Worm (Caenorhabditis elegans) whole organism, late embryonic: ENCODE data around the gene exc-7.
A peak's percentile ranks its signal among the peaks of the same experiment; 100 is the strongest.

ENCODE experiments used
- F13H6.1 ChIP-seq: sonication (generic microtip); optimal IDR thresholded peaks from 2 replicates; lab custom pipeline; 2016; ENCODE audit warnings: missing genetic modification characterization, missing compliant biosample characterization
- K09A11.1 ChIP-seq: sonication (generic microtip); optimal IDR thresholded peaks from 2 replicates; lab custom pipeline; 2017; ENCODE audit warnings: antibody characterized with exemption, mild to moderate bottlenecking, missing genetic modification characterization, missing compliant biosample characterization; ENCODE audit not compliant: insufficient read depth
- ceh-24 ChIP-seq: sonication (generic microtip); optimal IDR thresholded peaks from 2 replicates; lab custom pipeline; 2016; ENCODE audit warnings: mild to moderate bottlenecking, missing genetic modification characterization, missing compliant biosample characterization
- ceh-30 ChIP-seq: fragments of 150-350 bp; optimal IDR thresholded peaks from 2 replicates; lab custom pipeline; 2014; ENCODE audit warnings: missing biosample characterization, missing genetic modification characterization
- ceh-31 ChIP-seq: sonication (generic microtip); optimal IDR thresholded peaks from 2 replicates; lab custom pipeline; 2016; ENCODE audit warnings: missing genetic modification characterization, missing compliant biosample characterization
- ceh-48 ChIP-seq: sonication (generic microtip); optimal IDR thresholded peaks from 2 replicates; lab custom pipeline; 2016; ENCODE audit warnings: missing genetic modification characterization, inconsistent platforms, missing compliant biosample characterization
- ceh-6 ChIP-seq: fragments of 200-800 bp; sonication (Bioruptor generic); optimal IDR thresholded peaks from 2 replicates; lab custom pipeline; 2018; ENCODE audit warnings: mild to moderate bottlenecking, missing genetic modification characterization, missing compliant biosample characterization
- che-1 ChIP-seq: sonication (generic microtip); optimal IDR thresholded peaks from 2 replicates; lab custom pipeline; 2016; ENCODE audit warnings: mild to moderate bottlenecking, missing genetic modification characterization, missing compliant biosample characterization
- elt-2 ChIP-seq: sonication (generic microtip); optimal IDR thresholded peaks from 2 replicates; lab custom pipeline; 2016; ENCODE audit warnings: missing genetic modification reagents, missing genetic modification characterization, missing compliant biosample characterization
- hlh-15 ChIP-seq: sonication (generic microtip); optimal IDR thresholded peaks from 2 replicates; lab custom pipeline; 2016; ENCODE audit warnings: missing genetic modification characterization, missing compliant biosample characterization
- hlh-30 ChIP-seq: sonication (generic microtip); optimal IDR thresholded peaks from 2 replicates; lab custom pipeline; 2017; ENCODE audit warnings: antibody characterized with exemption, missing genetic modification characterization, missing compliant biosample characterization; ENCODE audit not compliant: insufficient read depth
- hlh-6 ChIP-seq: sonication (generic microtip); optimal IDR thresholded peaks from 2 replicates; lab custom pipeline; 2016; ENCODE audit warnings: missing genotype, missing genetic modification characterization, missing compliant biosample characterization
- hlh-8 ChIP-seq: sonication (generic microtip); optimal IDR thresholded peaks from 2 replicates; lab custom pipeline; 2016; ENCODE audit warnings: missing genotype, missing genetic modification characterization, missing compliant biosample characterization
- npax-4 ChIP-seq: sonication (generic microtip); optimal IDR thresholded peaks from 2 replicates; lab custom pipeline; 2016; ENCODE audit warnings: missing genetic modification characterization, missing compliant biosample characterization
- pat-9 ChIP-seq: fragments of 200-800 bp; sonication (Bioruptor generic); optimal IDR thresholded peaks from 2 replicates; lab custom pipeline; 2018; ENCODE audit warnings: mild to moderate bottlenecking, missing genetic modification characterization, moderate library complexity, missing compliant biosample characterization
- pros-1 ChIP-seq: fragments of 150-350 bp; optimal IDR thresholded peaks from 2 replicates; lab custom pipeline; 2014; ENCODE audit warnings: missing biosample characterization, missing genetic modification reagents, missing genetic modification characterization
- tbx-7 ChIP-seq: sonication (generic microtip); optimal IDR thresholded peaks from 2 replicates; lab custom pipeline; 2016; ENCODE audit warnings: missing genotype, missing genetic modification characterization, missing compliant biosample characterization
- ttx-3 ChIP-seq: sonication (generic microtip); optimal IDR thresholded peaks from 2 replicates; lab custom pipeline; 2016; ENCODE audit warnings: missing genetic modification reagents, missing genetic modification characterization, missing compliant biosample characterization
- unc-86 ChIP-seq: sonication (generic microtip); optimal IDR thresholded peaks from 2 replicates; lab custom pipeline; 2016; ENCODE audit warnings: missing genetic modification characterization, missing compliant biosample characterization

The exc-7 gene

DNA sequence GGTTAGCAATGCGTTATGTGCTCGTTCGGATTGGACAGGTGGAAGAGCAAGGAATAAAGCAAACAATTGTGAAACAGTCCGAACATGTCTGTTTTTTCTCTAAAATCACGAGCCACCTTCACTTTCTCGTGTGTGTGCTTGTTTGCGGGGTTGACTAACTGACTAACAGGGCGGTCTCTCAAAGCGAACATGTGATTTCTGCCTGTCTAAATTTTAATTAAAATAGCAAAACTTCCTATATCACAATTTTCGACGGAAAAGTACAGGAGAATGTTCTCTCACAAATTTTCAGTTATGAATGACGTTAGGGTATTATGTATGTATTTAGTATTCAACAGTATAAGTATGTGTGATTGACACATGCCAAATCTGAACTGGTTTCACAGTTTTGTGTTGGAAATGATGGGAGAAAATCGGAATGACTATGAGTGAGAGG, 46.2 kb downstream of the exc-7 start:
- TF ChIP-seq hlh-6 (tag; lab: Kevin White, UChicago) (no peak), che-1 (tag; lab: Kevin White, UChicago) (no peak), ceh-6 (GFP tag; lab: Kevin White, UChicago) (no peak)

DNA sequence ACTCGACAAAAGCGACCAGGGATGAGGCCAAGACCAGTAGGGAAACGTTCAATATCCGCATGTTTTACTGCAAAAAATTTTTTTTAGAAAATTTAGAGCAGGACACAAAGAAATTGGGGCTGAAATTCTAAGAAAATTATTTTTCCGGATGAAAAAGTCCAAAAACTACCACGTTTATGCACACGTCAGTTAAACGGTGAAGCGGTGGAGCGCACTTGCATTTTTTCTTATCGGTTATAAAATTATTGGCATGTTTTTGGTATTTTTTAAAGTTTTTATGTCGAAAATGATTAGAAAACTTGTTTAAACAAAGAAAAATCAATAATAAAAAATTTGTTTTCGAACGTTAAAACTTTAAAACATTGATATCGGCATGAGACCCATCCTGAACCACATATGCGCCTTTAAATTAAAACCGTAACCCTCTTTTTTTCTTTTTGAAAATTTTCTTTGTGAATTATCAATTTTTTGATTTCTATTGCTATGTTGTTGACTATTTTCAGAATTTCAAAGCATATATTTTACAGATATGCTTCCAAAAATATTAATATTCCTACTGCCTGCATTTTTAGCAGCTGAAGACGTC, 48.4 kb downstream of the exc-7 start, which contains the start of the genes dnj-20 and ZK1307.8:
Gene dnj-20 (minus strand): TSS at position 67 of the 586 bp plus-strand sequence.
Gene ZK1307.8 (plus strand): TSS at position 504 of the 586 bp plus-strand sequence.
- TF ChIP-seq hlh-15 (tag; lab: Kevin White, UChicago) = no peak
- no peak for TF ChIP-seq ttx-3 (tag; lab: Kevin White, UChicago)
- TF ChIP-seq elt-2 (tag; lab: Kevin White, UChicago) = peak; percentile 9
- TF ChIP-seq hlh-8 (tag; lab: Kevin White, UChicago) = no peak
- TF ChIP-seq tbx-7 (tag; lab: Kevin White, UChicago) = no peak
- TF ChIP-seq K09A11.1 = no peak

DNA sequence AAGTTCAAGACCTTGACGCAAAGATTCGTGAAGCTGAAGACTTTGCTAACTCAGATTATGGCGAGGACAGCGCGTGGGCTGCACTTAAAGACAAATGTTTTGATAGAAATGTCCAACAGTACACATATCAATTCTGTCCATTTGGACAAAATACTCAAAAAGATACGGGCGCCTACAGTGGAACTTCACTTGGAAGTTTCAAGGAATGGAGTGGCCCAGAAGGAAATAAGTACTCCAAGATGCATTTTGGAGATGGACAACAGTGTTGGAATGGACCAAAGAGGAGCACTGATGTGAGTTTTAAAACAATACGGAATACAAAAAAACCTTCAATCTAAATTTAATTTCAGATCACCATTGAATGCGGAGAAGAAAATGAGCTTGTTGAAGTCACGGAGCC, 50.2 kb downstream of the exc-7 start:
- no peak for TF ChIP-seq pat-9 (tag; lab: Kevin White, UChicago)
- no peak for TF ChIP-seq ceh-6 (GFP tag; lab: Kevin White, UChicago)
- no peak for TF ChIP-seq pros-1 (tag; lab: Kevin White, UChicago)
- no peak for TF ChIP-seq ceh-31
- no peak for TF ChIP-seq npax-4 (tag; lab: Kevin White, UChicago)
- TF ChIP-seq ceh-30 (tag; lab: Kevin White, UChicago) = no peak
- no peak for TF ChIP-seq unc-86
- TF ChIP-seq ceh-48 (tag; lab: Kevin White, UChicago) = no peak
- no peak for TF ChIP-seq ceh-24 (tag; lab: Kevin White, UChicago)
- TF ChIP-seq hlh-30 = no peak
- no peak for TF ChIP-seq F13H6.1 (tag; lab: Kevin White, UChicago)
- TF ChIP-seq, all 69 proteins: peak for 0
